Worm (Caenorhabditis elegans) whole organism, L1 larva: Measurements from ENCODE around the gene tbc-14.

Source experiments
- C04F5.9 ChIP-seq: sonication (generic microtip); optimal IDR thresholded peaks from 2 replicates; lab custom pipeline; 2016; ENCODE audit warnings: missing genetic modification characterization, missing compliant biosample characterization
- alr-1 ChIP-seq: fragments of 200-800 bp; sonication (Bioruptor generic); optimal IDR thresholded peaks from 2 replicates; lab custom pipeline; 2018; ENCODE audit warnings: borderline replicate concordance, mild to moderate bottlenecking, missing genetic modification characterization, missing compliant biosample characterization
- blmp-1 ChIP-seq: fragments of 150-350 bp; optimal IDR thresholded peaks from 2 replicates; lab custom pipeline; 2014; ENCODE audit warnings: missing biosample characterization, missing genetic modification characterization
- ceh-8 ChIP-seq: fragments of 200-800 bp; sonication (Bioruptor generic); optimal IDR thresholded peaks from 2 replicates; lab custom pipeline; 2018; ENCODE audit warnings: mild to moderate bottlenecking, missing genetic modification characterization, moderate library complexity, missing compliant biosample characterization
- ceh-88 ChIP-seq: fragments of 200-800 bp; sonication (Bioruptor generic); IDR thresholded peaks from 2 replicates; pipeline ENCODE4 v1.3.6; 2022; ENCODE audit warnings: missing genetic modification characterization, missing compliant biosample characterization
- dpl-1 ChIP-seq, 3 experiments: fragments of 150-350 bp in 2 of 3; sonication (generic microtip) in 1 of 3; optimal IDR thresholded peaks; 2 replicates each; lab custom pipeline; 2014 to 2017; ENCODE audit warnings: missing biosample characterization in 3 of 3, missing genetic modification characterization in 3 of 3, missing genetic modification reagents in 3 of 3
- egl-27 ChIP-seq, 2 experiments: fragments of 150-350 bp in 1 of 2; sonication (generic microtip); optimal IDR thresholded peaks; 3 replicates each; lab custom pipeline; 2017 to 2018; ENCODE audit warnings: missing biosample characterization in 2 of 2, missing genetic modification characterization in 2 of 2, missing genetic modification reagents in 2 of 2
- elt-2 ChIP-seq: sonication (generic microtip); optimal IDR thresholded peaks from 2 replicates; lab custom pipeline; 2016; ENCODE audit warnings: missing genetic modification characterization, mild to moderate bottlenecking, inconsistent platforms, missing compliant biosample characterization, missing genetic modification reagents
- elt-3 ChIP-seq, 6 experiments: fragments of 150-350 bp in 1 of 6; sonication (generic microtip); optimal IDR thresholded peaks; 2 replicates each; lab custom pipeline; 2017 to 2018; ENCODE audit warnings: missing biosample characterization in 6 of 6, missing genetic modification characterization in 6 of 6, inconsistent platforms in 1 of 6
- ets-5 ChIP-seq: fragments of 200-800 bp; sonication (Bioruptor generic); IDR thresholded peaks from 2 replicates; pipeline ENCODE4 v1.3.6; 2022; ENCODE audit warnings: missing genetic modification characterization, missing compliant biosample characterization
- fkh-10 ChIP-seq: sonication (generic microtip); optimal IDR thresholded peaks from 2 replicates; lab custom pipeline; 2017; ENCODE audit warnings: missing biosample characterization, missing genetic modification reagents, missing genetic modification characterization
- fkh-4 ChIP-seq: sonication (generic microtip); optimal IDR thresholded peaks from 2 replicates; lab custom pipeline; 2016; ENCODE audit warnings: missing compliant biosample characterization, missing genetic modification characterization, borderline replicate concordance
- fkh-8 ChIP-seq: sonication (generic microtip); optimal IDR thresholded peaks from 2 replicates; lab custom pipeline; 2016; ENCODE audit warnings: mild to moderate bottlenecking, missing genetic modification characterization, missing compliant biosample characterization
- grh-1 ChIP-seq: fragments of 200-800 bp; sonication (Bioruptor generic); IDR thresholded peaks from 2 replicates; pipeline ENCODE4 v1.3.6; 2022; ENCODE audit warnings: missing genetic modification reagents, missing genetic modification characterization, missing compliant biosample characterization
- lin-15B ChIP-seq: fragments of 150-350 bp; sonication (generic microtip); optimal IDR thresholded peaks from 3 replicates; lab custom pipeline; 2014; ENCODE audit warnings: missing biosample characterization, missing genetic modification characterization
- lin-39 ChIP-seq: fragments of 150-350 bp; optimal IDR thresholded peaks from 2 replicates; lab custom pipeline; 2014; ENCODE audit warnings: missing biosample characterization, missing genetic modification reagents, missing genetic modification characterization
- lir-3 ChIP-seq: sonication (generic microtip); optimal IDR thresholded peaks from 2 replicates; lab custom pipeline; 2016; ENCODE audit warnings: mild to moderate bottlenecking, missing genetic modification characterization, moderate library complexity, missing compliant biosample characterization; ENCODE audit not compliant: poor library complexity
- mdl-1 ChIP-seq, 2 experiments: fragments of 150-350 bp; optimal IDR thresholded peaks; 2 replicates each; lab custom pipeline; 2014 to 2017; ENCODE audit warnings: missing biosample characterization in 2 of 2, missing genetic modification characterization in 2 of 2, inconsistent platforms in 1 of 2
- mef-2 ChIP-seq: fragments of 150-350 bp; optimal IDR thresholded peaks from 2 replicates; lab custom pipeline; 2014; ENCODE audit warnings: missing biosample characterization, missing genetic modification characterization
- nhr-12 ChIP-seq: sonication (generic microtip); optimal IDR thresholded peaks from 2 replicates; lab custom pipeline; 2017; ENCODE audit warnings: missing biosample characterization, missing genetic modification characterization
- nhr-19 ChIP-seq: fragments of 200-800 bp; sonication (Bioruptor generic); conservative IDR thresholded peaks from 2 replicates; pipeline ENCODE4 v1.3.6; 2022; ENCODE audit warnings: missing genetic modification characterization, missing compliant biosample characterization
- nhr-20 ChIP-seq: sonication (generic microtip); optimal IDR thresholded peaks from 2 replicates; lab custom pipeline; 2016; ENCODE audit warnings: mild to moderate bottlenecking, missing genetic modification characterization, missing compliant biosample characterization
- nhr-237 ChIP-seq: fragments of 150-350 bp; optimal IDR thresholded peaks from 2 replicates; lab custom pipeline; 2014; ENCODE audit warnings: missing biosample characterization, missing genetic modification characterization
- nhr-28 ChIP-seq: fragments of 150-350 bp; optimal IDR thresholded peaks from 2 replicates; lab custom pipeline; 2014; ENCODE audit warnings: missing biosample characterization, missing genetic modification characterization
- nhr-71 ChIP-seq: sonication (generic microtip); optimal IDR thresholded peaks from 2 replicates; lab custom pipeline; 2016; ENCODE audit warnings: mild to moderate bottlenecking, missing genetic modification characterization, moderate library complexity, missing compliant biosample characterization
- nhr-76 ChIP-seq: sonication (generic microtip); optimal IDR thresholded peaks from 2 replicates; lab custom pipeline; 2017; ENCODE audit warnings: missing biosample characterization, missing genetic modification characterization
- nhr-84 ChIP-seq: sonication (generic microtip); optimal IDR thresholded peaks from 2 replicates; lab custom pipeline; 2017; ENCODE audit warnings: missing biosample characterization, missing genetic modification characterization
- nhr-85 ChIP-seq: sonication (generic microtip); peaks from one replicate; lab custom pipeline; 2016; ENCODE audit warnings: missing genetic modification characterization, inconsistent platforms, missing compliant biosample characterization
- pag-3 ChIP-seq: sonication (generic microtip); optimal IDR thresholded peaks from 2 replicates; lab custom pipeline; 2017; ENCODE audit warnings: missing genetic modification characterization, mild to moderate bottlenecking, missing compliant biosample characterization, antibody characterized with exemption, borderline replicate concordance; ENCODE audit not compliant: insufficient read depth
- snpc-4 ChIP-seq: fragments of 150-350 bp; optimal IDR thresholded peaks from 2 replicates; lab custom pipeline; 2014; ENCODE audit warnings: missing biosample characterization, missing genetic modification characterization
- sptf-1 ChIP-seq: fragments of 150-350 bp; optimal IDR thresholded peaks from 2 replicates; lab custom pipeline; 2014; ENCODE audit warnings: missing biosample characterization, missing genetic modification characterization
- sup-37 ChIP-seq: fragments of 200-800 bp; sonication (Bioruptor generic); optimal IDR thresholded peaks from 2 replicates; lab custom pipeline; 2018; ENCODE audit warnings: mild to moderate bottlenecking, missing genetic modification characterization, missing compliant biosample characterization
- swsn-7 ChIP-seq: sonication (generic microtip); optimal IDR thresholded peaks from 2 replicates; lab custom pipeline; 2016; ENCODE audit warnings: missing genetic modification characterization, missing compliant biosample characterization
- unc-30 ChIP-seq: sonication (generic microtip); optimal IDR thresholded peaks from 2 replicates; lab custom pipeline; 2017; ENCODE audit warnings: missing biosample characterization, missing genetic modification characterization
- unc-86 ChIP-seq: sonication (generic microtip); optimal IDR thresholded peaks from 2 replicates; lab custom pipeline; 2016; ENCODE audit warnings: missing genetic modification characterization, missing compliant biosample characterization
- vab-15 ChIP-seq: sonication (generic microtip); optimal IDR thresholded peaks from 2 replicates; lab custom pipeline; 2017; ENCODE audit warnings: missing genotype, mild to moderate bottlenecking, missing genetic modification characterization, missing compliant biosample characterization
- xbp-1 ChIP-seq: sonication (generic microtip); optimal IDR thresholded peaks from 2 replicates; lab custom pipeline; 2016; ENCODE audit warnings: missing genetic modification characterization, missing compliant biosample characterization
- zip-4 ChIP-seq: fragments of 200-800 bp; sonication (Bioruptor generic); optimal IDR thresholded peaks from 2 replicates; lab custom pipeline; 2018; ENCODE audit warnings: mild to moderate bottlenecking, missing genetic modification characterization, moderate library complexity, missing compliant biosample characterization
- ztf-11 ChIP-seq, 2 experiments: sonication (generic microtip); optimal IDR thresholded peaks; 2 replicates each; lab custom pipeline; 2016 to 2017; ENCODE audit warnings: missing genetic modification characterization in 2 of 2, missing biosample characterization in 1 of 2, missing compliant biosample characterization in 1 of 2

Gene tbc-14

DNA sequence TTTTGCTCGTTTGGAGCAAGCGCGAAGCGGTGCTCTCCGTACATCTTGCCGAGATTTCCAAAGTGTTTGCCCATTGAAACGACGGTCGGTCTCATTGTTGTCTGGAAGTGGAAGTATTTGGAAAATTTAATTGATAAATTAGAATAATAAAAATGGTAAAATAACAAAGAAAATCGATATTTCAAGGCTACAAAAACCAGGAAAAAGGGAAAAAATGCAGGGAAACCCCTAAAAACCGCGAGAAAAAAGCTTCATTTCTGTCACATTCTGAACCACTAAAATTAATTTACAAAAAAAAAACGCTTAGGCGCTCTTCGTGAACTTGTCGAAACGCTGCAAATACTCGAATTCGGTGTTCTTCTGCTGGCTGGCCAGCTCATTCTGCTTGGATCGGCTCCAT, 45.6 kb upstream of the tbc-14 start, which contains the start of gene F45H10.2:
Gene F45H10.2, minus strand, starts transcription at position 101 of the 400 bp plus-strand sequence.
- no peak for TF ChIP-seq nhr-71 (tag; lab: Kevin White, UChicago)
- no peak for TF ChIP-seq pag-3 (tag; lab: Kevin White, UChicago)
- TF ChIP-seq nhr-237 = no peak
- TF ChIP-seq fkh-10 = no peak
- TF ChIP-seq lir-3 (tag; lab: Kevin White, UChicago) = no peak
- no peak for TF ChIP-seq nhr-84 (tag; lab: Kevin White, UChicago)
- TF ChIP-seq swsn-7 (tag; lab: Kevin White, UChicago) = no peak

- no peak for TF ChIP-seq ztf-11 (tag; optimal IDR thresholded peaks at IDR 0.05; lab: Kevin White, UChicago)
- no peak for TF ChIP-seq sup-37 (GFP tag; lab: Kevin White, UChicago)
- no peak for TF ChIP-seq vab-15 (tag; lab: Kevin White, UChicago)
- no peak for TF ChIP-seq nhr-12 (tag; lab: Kevin White, UChicago)
- TF ChIP-seq lin-39 (tag; lab: Kevin White, UChicago) = no peak
- TF ChIP-seq swsn-7 (tag; lab: Kevin White, UChicago) = no peak
- TF ChIP-seq unc-86 = no peak
- no peak for TF ChIP-seq nhr-76 (tag; lab: Kevin White, UChicago)
- TF ChIP-seq snpc-4 (tag; lab: Kevin White, UChicago) = no peak
These were observed 44.0 kb upstream of the tbc-14 start, which contains the start of gene alh-7 for ce11 chrII:13491254-13491889. Gene alh-7, minus strand, starts transcription at chrII:13491786.

DNA sequence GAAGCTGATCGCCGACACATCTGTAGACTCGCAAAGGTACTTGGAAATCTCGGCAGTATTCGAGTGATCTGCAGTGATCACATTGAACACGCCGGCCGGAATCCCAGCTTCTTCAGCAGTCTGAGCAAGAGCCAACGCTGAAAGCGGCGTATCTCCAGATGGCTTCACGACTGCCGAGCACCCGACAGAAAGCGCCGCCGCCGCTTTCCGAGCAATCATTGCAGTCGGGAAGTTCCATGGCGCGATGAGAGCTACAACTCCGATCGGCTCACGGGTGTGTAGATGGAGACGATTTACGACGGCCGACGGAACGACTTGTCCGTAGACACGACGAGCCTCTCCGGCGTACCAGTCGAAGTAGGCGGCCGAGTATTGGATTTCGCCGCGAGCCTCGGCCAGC, 42.5 kb upstream of the tbc-14 start:
- TF ChIP-seq C04F5.9 (no peak), swsn-7 (tag; lab: Kevin White, UChicago) (no peak), dpl-1 (GFP tag; optimal IDR thresholded peaks at IDR 0.05; lab: Kevin White, UChicago) (no peak), elt-3 (tag; optimal IDR thresholded peaks at IDR 0.05; lab: Kevin White, UChicago) (no peak), unc-30 (tag; lab: Kevin White, UChicago) (no peak), lin-15B (tag; lab: Kevin White, UChicago) (no peak), xbp-1 (no peak), blmp-1 (no peak), ceh-88 (no peak), vab-15 (tag; lab: Kevin White, UChicago) (no peak), elt-2 (tag; lab: Kevin White, UChicago) (no peak), fkh-8 (tag; lab: Kevin White, UChicago) (no peak), mef-2 (no peak), sptf-1 (no peak)

DNA sequence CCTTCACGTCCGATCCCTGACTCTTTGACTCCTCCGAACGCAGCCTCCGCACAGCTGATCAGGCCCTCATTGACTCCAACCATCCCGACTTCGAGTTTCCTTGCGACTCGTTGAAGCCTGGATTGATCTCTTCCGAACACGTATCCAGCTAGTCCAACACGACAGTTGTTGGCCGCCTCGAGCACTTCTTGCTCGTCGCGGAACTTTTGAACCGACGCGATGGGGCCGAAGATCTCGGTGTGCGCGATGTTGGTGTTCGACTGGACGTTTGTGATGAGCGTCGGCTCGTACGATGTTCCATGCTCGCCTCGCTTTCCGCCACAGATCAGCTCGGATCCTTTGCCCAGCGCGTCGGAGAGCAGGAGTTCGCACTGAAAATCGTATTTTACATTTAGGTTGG, 40.2 kb upstream of the tbc-14 start:
- 0 out of 2 replicates have a peak, but pooled peaks have one; percentile 11 for TF ChIP-seq grh-1 (GFP tag; lab: Robert Waterston, UW)
- no peak for TF ChIP-seq nhr-71 (tag; lab: Kevin White, UChicago)

DNA sequence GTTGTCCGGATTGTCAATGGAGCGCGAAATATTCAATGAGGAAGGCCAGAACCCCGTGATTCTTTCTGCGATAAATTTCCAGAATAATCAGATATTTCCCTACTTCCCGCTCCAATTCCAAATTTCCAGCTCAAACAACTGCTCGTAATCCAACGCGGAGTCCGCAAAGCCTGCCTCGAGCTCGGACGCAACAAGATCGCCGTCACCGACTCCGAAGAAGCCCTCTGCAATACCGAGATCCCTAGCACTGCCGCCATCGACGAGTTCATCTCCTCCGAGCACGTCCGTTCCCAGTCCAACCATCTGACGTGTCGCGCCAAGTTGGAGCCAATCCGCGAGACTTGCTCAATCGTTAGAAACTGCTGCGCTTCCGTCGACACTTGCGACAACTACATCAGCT, 37.7 kb upstream of the tbc-14 start:
- TF ChIP-seq sup-37 (GFP tag; lab: Kevin White, UChicago) = no peak
- no peak for TF ChIP-seq elt-3 (tag; optimal IDR thresholded peaks at IDR 0.05; lab: Kevin White, UChicago)
- TF ChIP-seq ets-5 (GFP tag; lab: Robert Waterston, UW) = no peak
- TF ChIP-seq nhr-85 (tag; lab: Kevin White, UChicago) = no peak
- no peak for TF ChIP-seq alr-1 (tag; lab: Kevin White, UChicago)
- no peak for TF ChIP-seq nhr-28 (tag; lab: Kevin White, UChicago)
- TF ChIP-seq ceh-8 (GFP tag; lab: Kevin White, UChicago) = no peak
- no peak for TF ChIP-seq nhr-71 (tag; lab: Kevin White, UChicago)
- no peak for TF ChIP-seq mdl-1 (tag; optimal IDR thresholded peaks at IDR 0.05; lab: Kevin White, UChicago)
- no peak for TF ChIP-seq zip-4 (GFP tag; lab: Kevin White, UChicago)
- no peak for TF ChIP-seq unc-30 (tag; lab: Kevin White, UChicago)
- TF ChIP-seq nhr-20 (tag; lab: Kevin White, UChicago) = no peak
- TF ChIP-seq lin-15B (tag; lab: Kevin White, UChicago) = no peak
- TF ChIP-seq nhr-19 = no peak
- TF ChIP-seq fkh-4 (tag; lab: Kevin White, UChicago) = no peak
- no peak for TF ChIP-seq nhr-237
- TF ChIP-seq snpc-4 (tag; lab: Kevin White, UChicago) = no peak
- TF ChIP-seq egl-27 (tag; optimal IDR thresholded peaks at IDR 0.05; lab: Kevin White, UChicago) = no peak
- no peak for TF ChIP-seq fkh-10
- TF ChIP-seq swsn-7 (tag; lab: Kevin White, UChicago) = no peak
